Fruit fly (Drosophila melanogaster) whole organism, pupa: Measurements from ENCODE around the gene Mst89B.

Experiments used
- CG10348 ChIP-seq: fragments of 200-800 bp; sonication (Bioruptor generic); IDR thresholded peaks from 2 replicates; pipeline ENCODE4 v1.3.6; 2022; ENCODE audit warnings: missing biosample characterization, missing genetic modification characterization
- CG12605 ChIP-seq: fragments of 200-800 bp; sonication (Bioruptor generic); IDR thresholded peaks from 2 replicates; pipeline ENCODE4 v1.3.6; 2022; ENCODE audit warnings: missing biosample characterization, missing genetic modification characterization
- CG13204 ChIP-seq: fragments of 200-800 bp; sonication (Bioruptor generic); optimal IDR thresholded peaks from 2 replicates; lab custom pipeline; 2018; ENCODE audit warnings: missing biosample characterization, mild to moderate bottlenecking, missing genetic modification characterization, moderate library complexity
- CG14655 ChIP-seq: fragments of 200-800 bp; sonication (Bioruptor generic); optimal IDR thresholded peaks from 3 replicates; lab custom pipeline; 2017; ENCODE audit warnings: mild to moderate bottlenecking, missing biosample characterization, missing genetic modification reagents, missing genetic modification characterization
- CG15710 ChIP-seq: fragments of 200-800 bp; sonication (Bioruptor generic); optimal IDR thresholded peaks from 2 replicates; lab custom pipeline; 2018; ENCODE audit warnings: missing biosample characterization, mild to moderate bottlenecking, missing genetic modification characterization, moderate library complexity
- CG17806 ChIP-seq: fragments of 200-800 bp; sonication (Bioruptor generic); optimal IDR thresholded peaks from 2 replicates; lab custom pipeline; 2018; ENCODE audit warnings: missing biosample characterization, mild to moderate bottlenecking, missing genetic modification characterization, moderate library complexity
- CG32121 ChIP-seq: fragments of 200-800 bp; sonication (Bioruptor generic); IDR thresholded peaks from 2 replicates; pipeline ENCODE4 v1.3.6; 2022; ENCODE audit warnings: missing biosample characterization, missing genetic modification characterization
- CG34367 ChIP-seq: fragments of 200-800 bp; sonication (Bioruptor generic); optimal IDR thresholded peaks from 2 replicates; lab custom pipeline; 2018; ENCODE audit warnings: missing biosample characterization, mild to moderate bottlenecking, missing genetic modification characterization
- CG4496 ChIP-seq: fragments of 200-800 bp; sonication (Bioruptor generic); IDR thresholded peaks from 3 replicates; pipeline ENCODE4 v1.3.6; 2022; ENCODE audit warnings: missing biosample characterization, missing genetic modification characterization
- CG8159 ChIP-seq: fragments of 200-800 bp; sonication (Bioruptor generic); optimal IDR thresholded peaks from 3 replicates; lab custom pipeline; 2018; ENCODE audit warnings: missing biosample characterization, mild to moderate bottlenecking, missing genetic modification characterization, moderate library complexity
- CG8301 ChIP-seq: fragments of 200-800 bp; sonication (Bioruptor generic); optimal IDR thresholded peaks from 2 replicates; lab custom pipeline; 2018; ENCODE audit warnings: missing biosample characterization, mild to moderate bottlenecking, missing genetic modification characterization
- CG9948 ChIP-seq: fragments of 200-800 bp; sonication (Bioruptor generic); optimal IDR thresholded peaks from 2 replicates; lab custom pipeline; 2018; ENCODE audit warnings: missing biosample characterization, mild to moderate bottlenecking, missing genetic modification characterization, moderate library complexity
- D1 ChIP-seq: fragments of 200-800 bp; sonication (Bioruptor generic); optimal IDR thresholded peaks from 2 replicates; lab custom pipeline; 2018; ENCODE audit warnings: missing biosample characterization, mild to moderate bottlenecking, missing genetic modification characterization, moderate library complexity
- EcR ChIP-seq: fragments of 200-800 bp; sonication (Bioruptor generic); optimal IDR thresholded peaks from 3 replicates; lab custom pipeline; 2019; ENCODE audit warnings: missing biosample characterization, missing genetic modification characterization, mild to moderate bottlenecking, moderate library complexity, missing genetic modification reagents
- Ets98B ChIP-seq: fragments of 200-800 bp; sonication (Bioruptor generic); IDR thresholded peaks from 2 replicates; pipeline ENCODE4 v1.3.6; 2022; ENCODE audit warnings: missing biosample characterization, missing genetic modification characterization
- Pif1A ChIP-seq: fragments of 200-800 bp; sonication (Bioruptor generic); optimal IDR thresholded peaks from 3 replicates; lab custom pipeline; 2016; ENCODE audit warnings: missing biosample characterization, missing genetic modification characterization
- Pif1B ChIP-seq: fragments of 200-800 bp; sonication (Bioruptor generic); optimal IDR thresholded peaks from 3 replicates; lab custom pipeline; 2016; ENCODE audit warnings: missing biosample characterization, missing genetic modification characterization
- Snoo ChIP-seq: fragments of 200-800 bp; sonication (Bioruptor generic); optimal IDR thresholded peaks from 3 replicates; lab custom pipeline; 2017; ENCODE audit warnings: missing biosample characterization, mild to moderate bottlenecking, missing genetic modification characterization, inconsistent platforms
- fd96Ca ChIP-seq: fragments of 200-800 bp; sonication (Bioruptor generic); IDR thresholded peaks from 3 replicates; pipeline ENCODE4 v1.3.6; 2022; ENCODE audit warnings: missing biosample characterization, missing genetic modification characterization
- gl ChIP-seq: fragments of 200-800 bp; sonication (Bioruptor generic); optimal IDR thresholded peaks from 2 replicates; lab custom pipeline; 2018; ENCODE audit warnings: missing biosample characterization, mild to moderate bottlenecking, missing genetic modification characterization
- rn ChIP-seq: fragments of 200-800 bp; sonication (Bioruptor generic); IDR thresholded peaks from 2 replicates; pipeline ENCODE4 v1.3.6; 2022; ENCODE audit warnings: missing biosample characterization, missing genetic modification characterization

Mst89B gene

dm6 chr3R:16253974-16254408 lies 12.8 kb upstream of the Mst89B start:
- no peak for TF ChIP-seq CG17806 (tag; lab: Kevin White, UChicago)
- no peak for TF ChIP-seq CG9948 (tag; lab: Kevin White, UChicago)
- TF ChIP-seq Pif1B = no peak
- TF ChIP-seq CG34367 (tag; lab: Kevin White, UChicago) = no peak
- TF ChIP-seq gl (tag; lab: Kevin White, UChicago) = no peak
- no peak for TF ChIP-seq CG32121 (GFP tag; lab: Robert Waterston, UW)
- no peak for TF ChIP-seq CG15710
- TF ChIP-seq CG13204 (GFP tag; lab: Kevin White, UChicago) = peak; percentile 96
- TF ChIP-seq EcR (GFP tag; lab: Kevin White, UChicago) = peak; percentile 43
- TF ChIP-seq CG10348 = no peak

DNA sequence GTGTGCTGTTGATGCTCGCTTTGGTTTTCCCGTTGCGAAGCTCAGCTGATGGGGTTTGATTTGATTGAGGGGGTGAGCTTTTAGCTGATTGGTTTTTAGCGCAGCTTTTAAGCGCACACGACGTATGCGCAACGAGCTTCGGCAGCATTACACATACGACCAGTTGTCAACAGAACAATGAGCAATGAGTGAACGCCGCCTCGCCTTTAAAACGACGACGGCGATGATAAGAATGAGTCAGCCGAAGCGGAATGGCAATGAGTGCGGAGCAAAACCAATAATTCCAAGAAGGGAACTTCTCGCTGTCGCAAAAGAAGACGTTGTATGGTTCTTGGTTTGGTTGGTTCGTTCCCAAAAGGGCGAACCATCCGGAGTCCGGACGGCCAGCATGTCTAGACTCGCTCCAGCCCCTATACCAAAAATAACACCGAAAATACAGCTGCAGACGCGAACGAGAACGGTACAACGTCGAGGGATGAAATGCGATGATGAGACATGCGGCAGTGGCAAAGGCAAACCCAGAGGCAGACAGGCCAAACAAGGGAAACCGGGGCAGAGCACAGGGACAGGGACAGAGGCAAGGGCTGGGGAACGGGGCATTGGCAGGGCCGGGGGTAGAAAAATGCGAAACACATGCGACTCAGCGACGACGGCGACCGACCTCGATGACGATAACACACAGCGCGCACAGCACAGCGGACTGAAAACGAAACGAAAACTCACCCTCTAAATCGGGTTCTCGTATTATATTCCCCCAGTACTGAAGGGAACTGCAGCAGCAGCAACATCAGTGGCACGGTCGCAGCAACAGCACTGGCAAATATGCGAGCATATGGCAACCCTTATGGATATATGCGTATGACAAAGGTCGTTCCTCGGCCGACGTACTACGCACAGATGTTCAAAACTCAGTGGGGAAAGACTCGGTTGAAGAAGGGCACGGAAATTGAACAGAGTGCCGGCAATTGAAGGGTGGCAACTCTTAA lies 11.9 kb upstream of the Mst89B start:
- TF ChIP-seq Pif1B = peak; percentile 4
- TF ChIP-seq CG13204 (GFP tag; lab: Kevin White, UChicago) = peak; percentile 96
- TF ChIP-seq D1 (tag; lab: Kevin White, UChicago) = no peak
- peak; percentile 18 for TF ChIP-seq CG8159 (tag; lab: Kevin White, UChicago)
- peak; percentile 47 for TF ChIP-seq EcR (GFP tag; lab: Kevin White, UChicago)

dm6 chr3R:16256135-16256534 lies 10.7 kb upstream of the Mst89B start:
- no peak for TF ChIP-seq CG34367 (tag; lab: Kevin White, UChicago)
- no peak for TF ChIP-seq CG8159 (tag; lab: Kevin White, UChicago)
- no peak for TF ChIP-seq Pif1B
- peak; percentile 88 for TF ChIP-seq CG13204 (GFP tag; lab: Kevin White, UChicago)
- TF ChIP-seq CG8301 (tag; lab: Kevin White, UChicago) = no peak
- no peak for TF ChIP-seq CG15710
- no peak for TF ChIP-seq D1 (tag; lab: Kevin White, UChicago)
- no peak for TF ChIP-seq CG17806 (tag; lab: Kevin White, UChicago)
- TF ChIP-seq rn = no peak
- peak; percentile 55 for TF ChIP-seq EcR (GFP tag; lab: Kevin White, UChicago)
- TF ChIP-seq Ets98B (GFP tag; lab: Robert Waterston, UW) = peak; percentile 22; the same call in 1 of the 2 replicates
- no peak for TF ChIP-seq CG10348
- no peak for TF ChIP-seq CG9948 (tag; lab: Kevin White, UChicago)
- TF ChIP-seq fd96Ca = no peak
- TF ChIP-seq Snoo (tag; lab: Kevin White, UChicago) = no peak
- no peak for TF ChIP-seq Pif1A
- TF ChIP-seq gl (tag; lab: Kevin White, UChicago) = no peak
- TF ChIP-seq CG14655 (GFP tag; lab: Kevin White, UChicago) = no peak
- peak; percentile 55; the same call in 2 of the 3 replicates for TF ChIP-seq CG4496
- TF ChIP-seq CG32121 (GFP tag; lab: Robert Waterston, UW) = peak; percentile 65
- TF ChIP-seq CG12605 (GFP tag; lab: Robert Waterston, UW) = no peak

DNA sequence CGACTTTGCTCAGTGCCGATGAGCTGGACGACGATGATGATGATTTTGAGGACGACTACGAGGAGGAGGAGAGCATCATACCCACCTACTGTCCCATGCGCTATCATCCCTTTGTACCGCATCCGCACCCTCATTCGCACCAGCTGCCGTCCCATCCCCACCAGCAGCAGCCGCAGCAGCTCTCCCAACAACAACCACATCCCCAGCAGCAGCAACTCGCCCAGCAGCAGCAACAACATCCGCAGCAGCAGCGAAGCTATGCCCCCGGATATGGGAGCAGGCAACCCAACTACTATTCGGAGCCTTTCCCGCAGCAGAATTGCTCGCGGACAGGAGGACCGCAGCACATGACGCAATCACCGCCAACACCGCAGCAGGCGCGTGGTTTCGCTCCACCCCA lies 9.5 kb upstream of the Mst89B start:
- TF ChIP-seq CG12605 (GFP tag; lab: Robert Waterston, UW) = no peak
- TF ChIP-seq CG17806 (tag; lab: Kevin White, UChicago) = no peak
- TF ChIP-seq CG14655 (GFP tag; lab: Kevin White, UChicago) = no peak
- TF ChIP-seq CG8159 (tag; lab: Kevin White, UChicago) = no peak
- TF ChIP-seq CG10348 = no peak
- TF ChIP-seq gl (tag; lab: Kevin White, UChicago) = no peak
- no peak for TF ChIP-seq CG32121 (GFP tag; lab: Robert Waterston, UW)
- no peak for TF ChIP-seq Pif1A
- TF ChIP-seq CG4496 = no peak
- no peak for TF ChIP-seq CG34367 (tag; lab: Kevin White, UChicago)

DNA sequence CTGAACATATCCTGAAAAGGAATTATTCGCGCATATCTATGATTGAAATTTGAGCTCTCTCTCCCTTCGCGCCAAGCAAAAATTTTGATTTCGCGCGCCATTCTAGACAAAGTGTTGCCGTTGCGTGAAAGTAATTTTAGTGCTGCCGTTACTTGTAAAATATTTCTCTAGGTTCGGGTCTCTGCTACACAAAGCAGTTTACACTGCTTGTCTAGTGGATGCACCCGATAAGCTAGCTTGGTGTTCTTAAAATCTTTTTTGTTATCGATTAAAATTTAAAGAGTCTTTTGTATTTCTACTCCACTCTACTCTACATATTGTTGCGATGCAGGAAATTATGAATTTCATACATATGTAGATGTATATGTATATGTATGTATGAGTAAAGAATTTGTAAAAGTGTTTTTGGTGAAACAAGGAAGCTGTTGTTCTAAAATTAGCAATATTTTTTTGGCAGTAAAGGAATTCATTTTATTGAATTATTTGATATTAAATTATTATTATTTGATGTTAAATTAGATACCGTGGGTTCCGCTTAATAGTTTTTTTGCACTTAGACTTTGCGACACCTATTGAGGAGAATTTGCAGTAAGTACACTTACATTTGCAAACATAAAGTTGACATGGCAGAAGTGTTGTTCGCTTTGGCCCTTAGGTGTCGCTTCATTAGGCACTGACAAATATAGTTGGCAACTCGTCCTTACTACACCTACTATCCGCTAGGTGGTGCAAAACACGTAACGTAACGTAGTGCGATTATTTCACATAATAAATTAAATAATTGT lies 6.2 kb upstream of the Mst89B start:
- peak; percentile 45 for TF ChIP-seq CG34367 (tag; lab: Kevin White, UChicago)
- peak; percentile 42 for TF ChIP-seq Snoo (tag; lab: Kevin White, UChicago)
- peak; percentile 13 for TF ChIP-seq CG15710
- TF ChIP-seq CG12605 (GFP tag; lab: Robert Waterston, UW) = no peak
- TF ChIP-seq CG4496 = peak; percentile 45; the same call in 1 of the 3 replicates
- 0 out of 2 replicates have a peak, but pooled peaks have one; percentile 14 for TF ChIP-seq Ets98B (GFP tag; lab: Robert Waterston, UW)
